Fruit fly (Drosophila melanogaster) whole organism: ENCODE measurements around the gene Crys.
"Not testable (repeated sequence)": the region's sequence is repeated elsewhere in the genome, so short reads cannot be mapped to it uniquely, and the experiment has no call there.

Experiments used
- CG8478 ChIP-seq: fragments of >200 bp; optimal IDR thresholded peaks from 2 replicates; lab custom pipeline; 2018; ENCODE audit warnings: inconsistent platforms
- pan ChIP-seq: fragments of >200 bp; optimal IDR thresholded peaks from 2 replicates; lab custom pipeline; 2017
- psq ChIP-seq: fragments of >200 bp; optimal IDR thresholded peaks from 2 replicates; lab custom pipeline; 2017
- usp ChIP-seq: fragments of >200 bp; optimal IDR thresholded peaks from 2 replicates; lab custom pipeline; 2017; ENCODE audit warnings: missing biosample characterization, missing genetic modification characterization, mixed read lengths

dm6 chr2L:11995332-11995790 is 51.4 kb downstream of the Crys start, which contains the start of the genes CG18789 and Qtzl:
- TF ChIP-seq usp (GFP tag; lab: Kevin White, UChicago); psq; pan (lab: Kevin White, UChicago); CG8478 (lab: Kevin White, UChicago): not testable (repeated sequence)
